Worm (Caenorhabditis elegans) whole organism, young adult: ENCODE measurements around the gene wnk-1.

Source experiments
- B0261.1 ChIP-seq: sonication (generic microtip); optimal IDR thresholded peaks from 2 replicates; lab custom pipeline; 2016; ENCODE audit warnings: mild to moderate bottlenecking, missing genetic modification characterization, moderate library complexity, missing compliant biosample characterization
- F22D6.2 ChIP-seq: sonication (generic microtip); optimal IDR thresholded peaks from 2 replicates; lab custom pipeline; 2016; ENCODE audit warnings: mild to moderate bottlenecking, missing genetic modification characterization, missing compliant biosample characterization
- F23B12.7 ChIP-seq: sonication (generic microtip); optimal IDR thresholded peaks from 2 replicates; lab custom pipeline; 2017; ENCODE audit warnings: missing genetic modification characterization, mild to moderate bottlenecking, missing compliant biosample characterization, antibody characterized with exemption, moderate library complexity; ENCODE audit not compliant: insufficient read depth
- F33H1.4 ChIP-seq: fragments of 200-800 bp; sonication (Bioruptor generic); IDR thresholded peaks from 2 replicates; pipeline ENCODE4 v1.3.6; 2022; ENCODE audit warnings: missing genetic modification reagents, missing genetic modification characterization, missing compliant biosample characterization
- F52B5.7 ChIP-seq: sonication (generic microtip); optimal IDR thresholded peaks from 2 replicates; lab custom pipeline; 2016; ENCODE audit warnings: mild to moderate bottlenecking, missing genetic modification characterization, missing compliant biosample characterization
- K11D2.4 ChIP-seq: fragments of 200-800 bp; sonication (Bioruptor generic); IDR thresholded peaks from 2 replicates; pipeline ENCODE4 v1.3.6; 2022; ENCODE audit warnings: missing genetic modification reagents, missing genetic modification characterization, missing compliant biosample characterization
- K12H6.12 ChIP-seq: fragments of 200-800 bp; sonication (Bioruptor generic); optimal IDR thresholded peaks from 2 replicates; lab custom pipeline; 2018; ENCODE audit warnings: mild to moderate bottlenecking, missing genetic modification characterization, missing compliant biosample characterization
- T07F8.4 ChIP-seq: sonication (generic microtip); optimal IDR thresholded peaks from 2 replicates; lab custom pipeline; 2016; ENCODE audit warnings: mild to moderate bottlenecking, missing genetic modification characterization, moderate library complexity, missing compliant biosample characterization
- Y53F4B.3 ChIP-seq: fragments of 200-800 bp; sonication (Bioruptor generic); IDR thresholded peaks from 2 replicates; pipeline ENCODE4 v1.3.6; 2022; ENCODE audit warnings: missing genetic modification reagents, missing genetic modification characterization, missing compliant biosample characterization
- Y79H2A.3 ChIP-seq: fragments of 200-800 bp; sonication (Bioruptor generic); conservative IDR thresholded peaks from 2 replicates; pipeline ENCODE4 v1.3.6; 2022; ENCODE audit warnings: missing genetic modification reagents, missing genetic modification characterization, missing compliant biosample characterization
- Y95B8A.8 ChIP-seq: fragments of 200-800 bp; sonication (Bioruptor generic); IDR thresholded peaks from 2 replicates; pipeline ENCODE4 v1.3.6; 2022; ENCODE audit warnings: missing genetic modification reagents, missing genetic modification characterization, missing compliant biosample characterization
- akir-1 ChIP-seq: fragments of 200-800 bp; sonication (Bioruptor generic); optimal IDR thresholded peaks from 2 replicates; lab custom pipeline; 2018; ENCODE audit warnings: mild to moderate bottlenecking, missing genetic modification characterization, moderate library complexity, missing compliant biosample characterization
- aptf-2 ChIP-seq: fragments of 200-800 bp; sonication (Bioruptor generic); conservative IDR thresholded peaks from 2 replicates; pipeline ENCODE4 v1.3.6; 2022; ENCODE audit warnings: missing genetic modification reagents, missing genetic modification characterization, missing compliant biosample characterization
- attf-5 ChIP-seq: fragments of 200-800 bp; sonication (Bioruptor generic); optimal IDR thresholded peaks from 2 replicates; lab custom pipeline; 2018; ENCODE audit warnings: mild to moderate bottlenecking, missing genetic modification characterization, missing compliant biosample characterization
- bed-1 ChIP-seq: fragments of 200-800 bp; sonication (Bioruptor generic); IDR thresholded peaks from 2 replicates; pipeline ENCODE4 v1.3.6; 2022; ENCODE audit warnings: missing genetic modification reagents, missing genetic modification characterization, missing compliant biosample characterization
- cebp-1 ChIP-seq, 2 experiments: fragments of 200-800 bp in 1 of 2; sonication (Bioruptor generic) in 1 of 2; sonication (generic microtip) in 1 of 2; IDR thresholded peaks in 1 of 2; optimal IDR thresholded peaks in 1 of 2; 2 replicates each; pipeline versions ENCODE4 v1.3.6 to Lab custom; 2017 to 2022; ENCODE audit warnings: missing compliant biosample characterization in 2 of 2, missing genetic modification characterization in 2 of 2, mild to moderate bottlenecking in 1 of 2, missing genetic modification reagents in 1 of 2, moderate library complexity in 1 of 2
- ceh-27 ChIP-seq: fragments of 200-800 bp; sonication (Bioruptor generic); optimal IDR thresholded peaks from 2 replicates; lab custom pipeline; 2018; ENCODE audit warnings: mild to moderate bottlenecking, missing genetic modification characterization, moderate library complexity, missing compliant biosample characterization
- ceh-58 ChIP-seq: fragments of 200-800 bp; sonication (Bioruptor generic); IDR thresholded peaks from 2 replicates; pipeline ENCODE4 v1.3.6; 2022; ENCODE audit warnings: missing genetic modification characterization, missing compliant biosample characterization
- die-1 ChIP-seq: sonication (generic microtip); optimal IDR thresholded peaks from 2 replicates; lab custom pipeline; 2016; ENCODE audit warnings: missing genotype, mild to moderate bottlenecking, missing genetic modification characterization, missing compliant biosample characterization
- dox-1 ChIP-seq: fragments of 200-800 bp; sonication (Bioruptor generic); IDR thresholded peaks from 2 replicates; pipeline ENCODE4 v1.3.6; 2022; ENCODE audit warnings: missing genetic modification reagents, missing genetic modification characterization, missing compliant biosample characterization
- dpff-1 ChIP-seq: sonication (generic microtip); optimal IDR thresholded peaks from 2 replicates; lab custom pipeline; 2017; ENCODE audit warnings: mild to moderate bottlenecking, missing genetic modification characterization, missing compliant biosample characterization
- efl-1 ChIP-seq: fragments of 150-350 bp; optimal IDR thresholded peaks from 2 replicates; lab custom pipeline; 2014; ENCODE audit warnings: missing biosample characterization, missing genetic modification reagents, missing genetic modification characterization
- egl-18 ChIP-seq: fragments of 200-800 bp; sonication (Bioruptor generic); IDR thresholded peaks from 2 replicates; pipeline ENCODE4 v1.3.6; 2022; ENCODE audit warnings: missing genetic modification reagents, missing genetic modification characterization, missing compliant biosample characterization
- hlh-26 ChIP-seq: fragments of 200-800 bp; sonication (Bioruptor generic); conservative IDR thresholded peaks from 2 replicates; pipeline ENCODE4 v1.3.6; 2022; ENCODE audit warnings: missing genetic modification reagents, missing genetic modification characterization, missing compliant biosample characterization
- hmg-1.2 ChIP-seq: fragments of 200-800 bp; sonication (Bioruptor generic); IDR thresholded peaks from 2 replicates; pipeline ENCODE4 v1.3.6; 2022; ENCODE audit warnings: missing genetic modification reagents, missing genetic modification characterization, missing compliant biosample characterization
- hmg-20 ChIP-seq: fragments of 200-800 bp; sonication (Bioruptor generic); IDR thresholded peaks from 2 replicates; pipeline ENCODE4 v1.3.6; 2022; ENCODE audit warnings: missing genetic modification reagents, missing genetic modification characterization, missing compliant biosample characterization
- lin-26 ChIP-seq: fragments of 200-800 bp; sonication (Bioruptor generic); IDR thresholded peaks from 2 replicates; pipeline ENCODE4 v1.3.6; 2022; ENCODE audit warnings: missing genetic modification reagents, missing genetic modification characterization, missing compliant biosample characterization
- lin-35 ChIP-seq, 3 experiments: fragments of 150-350 bp in 2 of 3; sonication (generic microtip) in 1 of 3; optimal IDR thresholded peaks; 2 replicates each; lab custom pipeline; 2014 to 2018; ENCODE audit warnings: missing biosample characterization in 3 of 3, missing genetic modification characterization in 3 of 3, missing genetic modification reagents in 3 of 3
- lin-40 ChIP-seq: sonication (generic microtip); optimal IDR thresholded peaks from 2 replicates; lab custom pipeline; 2016; ENCODE audit warnings: missing genetic modification characterization, mild to moderate bottlenecking, missing compliant biosample characterization, missing genotype, missing genetic modification reagents
- lin-54 ChIP-seq: fragments of 200-800 bp; sonication (Bioruptor generic); optimal IDR thresholded peaks from 2 replicates; lab custom pipeline; 2018; ENCODE audit warnings: mild to moderate bottlenecking, missing genetic modification characterization, missing compliant biosample characterization
- madf-8 ChIP-seq: fragments of 200-800 bp; sonication (Bioruptor generic); conservative IDR thresholded peaks from 2 replicates; pipeline ENCODE4 v1.3.6; 2022; ENCODE audit warnings: missing genetic modification reagents, missing genetic modification characterization, missing compliant biosample characterization
- mel-28 ChIP-seq: sonication (generic microtip); optimal IDR thresholded peaks from 2 replicates; lab custom pipeline; 2016; ENCODE audit warnings: borderline replicate concordance, mild to moderate bottlenecking, missing genetic modification characterization, missing compliant biosample characterization
- mes-4 ChIP-seq: sonication (generic microtip); optimal IDR thresholded peaks from 2 replicates; lab custom pipeline; 2016; ENCODE audit warnings: missing genotype, missing genetic modification characterization, missing compliant biosample characterization
- nfyb-1 ChIP-seq: fragments of 200-800 bp; sonication (Bioruptor generic); IDR thresholded peaks from 2 replicates; pipeline ENCODE4 v1.3.6; 2022; ENCODE audit warnings: missing genetic modification reagents, missing genetic modification characterization, missing compliant biosample characterization
- nhr-179 ChIP-seq: sonication (generic microtip); optimal IDR thresholded peaks from 2 replicates; lab custom pipeline; 2016; ENCODE audit warnings: mild to moderate bottlenecking, missing genetic modification characterization, missing compliant biosample characterization
- nhr-27 ChIP-seq: fragments of 200-800 bp; sonication (Bioruptor generic); optimal IDR thresholded peaks from 2 replicates; lab custom pipeline; 2018; ENCODE audit warnings: mild to moderate bottlenecking, missing genetic modification characterization, moderate library complexity, missing compliant biosample characterization
- sdz-38 ChIP-seq: sonication (generic microtip); optimal IDR thresholded peaks from 2 replicates; lab custom pipeline; 2016; ENCODE audit warnings: missing genotype, missing genetic modification characterization, missing compliant biosample characterization
- tlf-1 ChIP-seq: fragments of 200-800 bp; sonication (Bioruptor generic); optimal IDR thresholded peaks from 2 replicates; lab custom pipeline; 2018; ENCODE audit warnings: mild to moderate bottlenecking, missing genetic modification characterization, missing compliant biosample characterization
- xnd-1 ChIP-seq: sonication (generic microtip); optimal IDR thresholded peaks from 2 replicates; lab custom pipeline; 2016; ENCODE audit warnings: missing genotype, missing genetic modification reagents, missing genetic modification characterization, missing compliant biosample characterization
- ztf-18 ChIP-seq: sonication (generic microtip); optimal IDR thresholded peaks from 2 replicates; lab custom pipeline; 2016; ENCODE audit warnings: missing genotype, mild to moderate bottlenecking, missing genetic modification characterization, missing compliant biosample characterization
- ztf-25 ChIP-seq: fragments of 200-800 bp; sonication (Bioruptor generic); IDR thresholded peaks from 2 replicates; pipeline ENCODE4 v1.3.6; 2022; ENCODE audit warnings: missing genetic modification reagents, missing genetic modification characterization, missing compliant biosample characterization
- ztf-6 ChIP-seq: fragments of 200-800 bp; sonication (Bioruptor generic); IDR thresholded peaks from 2 replicates; pipeline ENCODE4 v1.3.6; 2022; ENCODE audit warnings: missing genetic modification reagents, missing genetic modification characterization, missing compliant biosample characterization

The wnk-1 gene

DNA sequence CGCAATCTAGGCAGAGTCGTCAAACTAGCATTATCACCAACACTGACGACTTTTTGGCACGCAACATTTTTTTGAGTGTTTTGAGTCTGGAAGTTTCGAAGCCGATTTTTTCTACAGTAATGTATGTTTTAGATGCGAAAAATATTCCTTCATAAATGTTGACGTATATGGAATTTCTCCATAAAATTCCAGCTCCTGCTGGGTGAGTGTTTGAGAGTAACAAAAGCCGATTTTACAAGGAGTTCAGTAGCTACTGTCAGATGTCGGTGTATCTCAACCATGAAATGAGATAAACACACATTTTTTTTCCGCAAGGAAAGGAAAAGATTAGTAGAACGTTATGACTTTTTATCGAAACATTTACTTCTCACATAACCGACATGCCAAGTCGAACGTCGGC, 14.9 kb downstream of the wnk-1 start:
- TF ChIP-seq sdz-38 (tag; lab: Kevin White, UChicago) (no peak), Y95B8A.8 (GFP tag; lab: Robert Waterston, UW) (no peak), madf-8 (GFP tag; lab: Robert Waterston, UW) (no peak), nhr-179 (no peak), lin-26 (GFP tag; lab: Robert Waterston, UW) (no peak), ceh-27 (GFP tag; lab: Kevin White, UChicago) (no peak), B0261.1 (tag; lab: Kevin White, UChicago) (no peak), F33H1.4 (GFP tag; lab: Robert Waterston, UW) (no peak), Y53F4B.3 (GFP tag; lab: Robert Waterston, UW) (no peak), hlh-26 (GFP tag; lab: Robert Waterston, UW) (no peak), hmg-1.2 (GFP tag; lab: Robert Waterston, UW) (no peak), bed-1 (GFP tag; lab: Robert Waterston, UW) (no peak), nhr-27 (tag; lab: Kevin White, UChicago) (no peak), egl-18 (GFP tag; lab: Robert Waterston, UW) (no peak), T07F8.4 (tag; lab: Kevin White, UChicago) (no peak), aptf-2 (no peak)

DNA sequence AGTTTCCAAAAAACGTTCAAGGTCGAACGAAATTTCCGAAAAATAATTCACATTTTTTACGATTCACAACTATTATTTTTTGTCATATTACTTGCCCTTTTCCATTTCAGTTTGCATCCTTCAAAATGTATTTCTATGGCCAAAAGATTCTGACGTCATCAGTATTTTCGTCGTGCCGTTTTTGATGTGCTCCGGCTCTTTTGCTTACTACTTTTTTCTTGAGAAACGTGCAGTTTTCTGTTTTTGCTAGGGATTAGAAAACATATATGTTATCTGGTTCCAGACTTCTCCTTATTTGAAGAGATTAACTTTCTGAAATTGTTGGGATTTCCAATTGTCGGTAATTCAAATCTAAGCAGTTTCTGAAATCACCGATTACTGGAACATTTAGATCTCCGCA, 15.9 kb downstream of the wnk-1 start:
- no peak for TF ChIP-seq nfyb-1 (GFP tag; lab: Robert Waterston, UW)
- TF ChIP-seq ceh-58 = no peak
- TF ChIP-seq xnd-1 (tag; lab: Kevin White, UChicago) = no peak
- no peak for TF ChIP-seq hmg-20 (GFP tag; lab: Robert Waterston, UW)
- TF ChIP-seq F23B12.7 = no peak
- TF ChIP-seq ztf-25 = no peak
- no peak for TF ChIP-seq hlh-26 (GFP tag; lab: Robert Waterston, UW)
- TF ChIP-seq ztf-18 (tag; lab: Kevin White, UChicago) = no peak
- no peak for TF ChIP-seq akir-1 (GFP tag; lab: Kevin White, UChicago)
- no peak for TF ChIP-seq efl-1 (GFP tag; lab: Kevin White, UChicago)
- no peak for TF ChIP-seq F52B5.7
- TF ChIP-seq mes-4 (tag; lab: Kevin White, UChicago) = no peak
- TF ChIP-seq ztf-6 = no peak
- TF ChIP-seq madf-8 (GFP tag; lab: Robert Waterston, UW) = no peak
- TF ChIP-seq K12H6.12 (tag; lab: Kevin White, UChicago) = no peak
- TF ChIP-seq sdz-38 (tag; lab: Kevin White, UChicago) = no peak
- TF ChIP-seq lin-54 = no peak

DNA sequence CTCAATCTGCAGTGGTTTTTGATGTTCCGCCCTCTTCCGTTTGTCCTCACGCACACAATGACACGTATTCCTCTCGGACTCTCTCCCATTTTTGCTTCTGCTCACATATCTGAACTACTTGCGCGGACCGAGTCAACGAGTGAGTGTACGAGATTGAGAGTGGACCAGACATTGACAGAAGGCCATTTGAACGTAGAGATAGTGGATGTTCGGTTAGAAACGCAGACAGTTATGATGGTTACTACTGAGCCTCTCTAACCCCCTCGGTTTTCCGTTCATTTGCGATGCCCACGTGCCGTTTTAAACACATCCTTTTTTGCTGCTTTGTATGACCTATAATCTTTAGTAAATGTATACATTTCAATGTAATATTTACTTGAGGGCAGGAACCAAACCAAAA, 16.5 kb downstream of the wnk-1 start:
- TF ChIP-seq ztf-18 (tag; lab: Kevin White, UChicago) (no peak), dox-1 (GFP tag; lab: Robert Waterston, UW) (no peak), hmg-1.2 (GFP tag; lab: Robert Waterston, UW) (peak; percentile 62; the same call in 1 of the 2 replicates), T07F8.4 (tag; lab: Kevin White, UChicago) (no peak), F22D6.2 (no peak), dpff-1 (tag; lab: Kevin White, UChicago) (no peak), K11D2.4 (no peak), die-1 (tag; lab: Kevin White, UChicago) (no peak), tlf-1 (GFP tag; lab: Kevin White, UChicago) (no peak), F33H1.4 (GFP tag; lab: Robert Waterston, UW) (no peak), cebp-1 (GFP tag; IDR thresholded peaks at IDR 0.05; lab: Robert Waterston, UW) (no peak), cebp-1 (tag; optimal IDR thresholded peaks at IDR 0.05; lab: Kevin White, UChicago) (peak; percentile 15), Y79H2A.3 (no peak), ceh-27 (GFP tag; lab: Kevin White, UChicago) (peak; percentile 10), lin-35 (GFP tag; optimal IDR thresholded peaks at IDR 0.05; lab: Kevin White, UChicago) (peak in 1 of 3 experiments; percentile 34), efl-1 (GFP tag; lab: Kevin White, UChicago) (no peak), mel-28 (no peak), attf-5 (GFP tag; lab: Kevin White, UChicago) (no peak), lin-40 (tag; lab: Kevin White, UChicago) (peak; percentile 9)
- TF ChIP-seq, all 124 proteins: peak for 5
